Fruit fly (Drosophila melanogaster) whole organism, embryonic: ENCODE results near the gene CG8372.

Experiments used
- Atf-2 ChIP-seq: fragments of 200-800 bp; sonication (Bioruptor generic); optimal IDR thresholded peaks from 2 replicates; lab custom pipeline; 2016; ENCODE audit warnings: missing biosample characterization, missing genetic modification characterization
- Bgb ChIP-seq: fragments of 200-800 bp; sonication (Bioruptor generic); IDR thresholded peaks from 2 replicates; pipeline ENCODE4 v1.3.6; 2022; ENCODE audit warnings: missing biosample characterization, missing genetic modification characterization; ENCODE audit not compliant: partially characterized antibody
- CG11504 ChIP-seq: fragments of 200-800 bp; sonication (Bioruptor generic); optimal IDR thresholded peaks from 3 replicates; lab custom pipeline; 2019; ENCODE audit warnings: missing biosample characterization, mild to moderate bottlenecking, missing genetic modification characterization, moderate library complexity
- CG13296 ChIP-seq: fragments of 200-800 bp; sonication (Bioruptor generic); optimal IDR thresholded peaks from 3 replicates; lab custom pipeline; 2018; ENCODE audit warnings: missing biosample characterization, mild to moderate bottlenecking, missing genetic modification characterization
- CG13424 ChIP-seq: fragments of 200-800 bp; sonication (Bioruptor generic); optimal IDR thresholded peaks from 2 replicates; lab custom pipeline; 2019; ENCODE audit warnings: missing biosample characterization, mild to moderate bottlenecking, missing genetic modification characterization, moderate library complexity
- CG15269 ChIP-seq: fragments of 200-800 bp; sonication (Bioruptor generic); optimal IDR thresholded peaks from 2 replicates; lab custom pipeline; 2018; ENCODE audit warnings: missing biosample characterization, mild to moderate bottlenecking, missing genetic modification characterization, moderate library complexity
- CG17385 ChIP-seq: fragments of 200-800 bp; sonication (Bioruptor generic); optimal IDR thresholded peaks from 3 replicates; lab custom pipeline; 2018; ENCODE audit warnings: missing biosample characterization, mild to moderate bottlenecking, missing genetic modification characterization
- CG18262 ChIP-seq: fragments of 200-800 bp; optimal IDR thresholded peaks from 3 replicates; lab custom pipeline; 2019; ENCODE audit warnings: missing biosample characterization, mild to moderate bottlenecking, missing genetic modification characterization, moderate library complexity
- CG30020 ChIP-seq: fragments of 200-800 bp; optimal IDR thresholded peaks from 2 replicates; lab custom pipeline; 2019; ENCODE audit warnings: missing biosample characterization, mild to moderate bottlenecking, missing genetic modification characterization, moderate library complexity
- CG3065 ChIP-seq: fragments of 200-800 bp; sonication (Bioruptor generic); optimal IDR thresholded peaks from 2 replicates; lab custom pipeline; 2016; ENCODE audit warnings: missing biosample characterization, missing genetic modification characterization
- CG3726 ChIP-seq: fragments of 200-800 bp; sonication (Bioruptor generic); IDR thresholded peaks from 3 replicates; pipeline ENCODE4, ENCODE4 v1.3.6; 2022; ENCODE audit warnings: missing biosample characterization, missing genetic modification characterization
- CG4707 ChIP-seq: fragments of 200-800 bp; sonication (Bioruptor generic); optimal IDR thresholded peaks from 2 replicates; lab custom pipeline; 2018; ENCODE audit warnings: missing biosample characterization, mild to moderate bottlenecking, missing genetic modification characterization, moderate library complexity
- CG4820 ChIP-seq: fragments of 200-800 bp; sonication (Bioruptor generic); optimal IDR thresholded peaks from 3 replicates; lab custom pipeline; 2016; ENCODE audit warnings: missing biosample characterization, missing genetic modification characterization
- CG6813 ChIP-seq: fragments of 200-800 bp; sonication (Bioruptor generic); optimal IDR thresholded peaks from 2 replicates; lab custom pipeline; 2017; ENCODE audit warnings: missing biosample characterization, missing genetic modification characterization, mild to moderate bottlenecking, moderate library complexity, missing genetic modification reagents
- CG7271 ChIP-seq: fragments of 200-800 bp; sonication (Bioruptor generic); optimal IDR thresholded peaks from 2 replicates; lab custom pipeline; 2018; ENCODE audit warnings: missing biosample characterization, mild to moderate bottlenecking, missing genetic modification characterization, moderate library complexity
- CG7556 ChIP-seq: fragments of 200-800 bp; sonication (Bioruptor generic); optimal IDR thresholded peaks from 2 replicates; lab custom pipeline; 2017; ENCODE audit warnings: missing biosample characterization, mild to moderate bottlenecking, missing genetic modification characterization
- CG7963 ChIP-seq: fragments of 200-800 bp; sonication (Bioruptor generic); IDR thresholded peaks from 3 replicates; pipeline ENCODE4 v1.3.6; 2022; ENCODE audit warnings: missing biosample characterization, missing genetic modification characterization; ENCODE audit not compliant: partially characterized antibody
- CG8478 ChIP-seq: fragments of >200 bp; optimal IDR thresholded peaks from 2 replicates; lab custom pipeline; 2018
- D19A ChIP-seq: fragments of 200-800 bp; optimal IDR thresholded peaks from 3 replicates; lab custom pipeline; 2019; ENCODE audit warnings: missing biosample characterization, mild to moderate bottlenecking, missing genetic modification characterization, moderate library complexity
- Dbx ChIP-seq: fragments of 200-800 bp; sonication (Bioruptor generic); IDR thresholded peaks from 3 replicates; pipeline ENCODE4 v1.3.6; 2022; ENCODE audit warnings: missing biosample characterization, missing genetic modification characterization
- Dll ChIP-seq: fragments of 200-800 bp; sonication (Bioruptor generic); IDR thresholded peaks from 4 replicates; pipeline ENCODE4 v1.3.6; 2022; ENCODE audit warnings: missing biosample characterization, missing genetic modification characterization; ENCODE audit not compliant: partially characterized antibody
- Dref ChIP-seq: fragments of 200-800 bp; sonication (Bioruptor generic); IDR thresholded peaks from 2 replicates; pipeline ENCODE4 v1.3.6; 2022; ENCODE audit warnings: missing biosample characterization, missing genetic modification characterization
- Gug ChIP-seq: fragments of 200-800 bp; sonication (Bioruptor generic); IDR thresholded peaks from 4 replicates; pipeline ENCODE4 v1.3.6; 2022; ENCODE audit warnings: missing biosample characterization, missing genetic modification characterization
- Hmx ChIP-seq: fragments of 200-800 bp; sonication (Bioruptor generic); optimal IDR thresholded peaks from 2 replicates; lab custom pipeline; 2016; ENCODE audit warnings: missing biosample characterization, missing genetic modification characterization
- Hr78 ChIP-seq, 2 experiments: fragments of 200-800 bp in 1 of 2; fragments of >200 bp in 1 of 2; sonication (Bioruptor generic) in 1 of 2; optimal IDR thresholded peaks; 2 replicates each; lab custom pipeline; 2017 to 2019; ENCODE audit warnings: missing biosample characterization in 2 of 2, missing genetic modification characterization in 2 of 2, mild to moderate bottlenecking in 1 of 2, moderate library complexity in 1 of 2
- Lhr ChIP-seq: fragments of 200-800 bp; sonication (Bioruptor generic); optimal IDR thresholded peaks from 3 replicates; lab custom pipeline; 2017; ENCODE audit warnings: mild to moderate bottlenecking, missing biosample characterization, missing genetic modification reagents, missing genetic modification characterization
- MBD-R2 ChIP-seq: fragments of 200-800 bp; sonication (Bioruptor generic); IDR thresholded peaks from 2 replicates; pipeline ENCODE4 v1.3.6; 2022; ENCODE audit warnings: missing biosample characterization, missing genetic modification characterization
- Meics ChIP-seq: fragments of 200-800 bp; sonication (Bioruptor generic); optimal IDR thresholded peaks from 2 replicates; lab custom pipeline; 2017; ENCODE audit warnings: missing biosample characterization, mild to moderate bottlenecking, missing genetic modification characterization
- NC2α ChIP-seq: fragments of 200-800 bp; sonication (Bioruptor generic); optimal IDR thresholded peaks from 2 replicates; lab custom pipeline; 2016; ENCODE audit warnings: missing biosample characterization, missing genetic modification characterization
- Nf-YC ChIP-seq: fragments of 200-800 bp; optimal IDR thresholded peaks from 3 replicates; lab custom pipeline; 2019; ENCODE audit warnings: missing biosample characterization, mild to moderate bottlenecking, missing genetic modification characterization, moderate library complexity
- Optix ChIP-seq: fragments of 200-800 bp; sonication (Bioruptor generic); IDR thresholded peaks from 3 replicates; pipeline ENCODE4 v1.3.6; 2022; ENCODE audit warnings: missing biosample characterization, missing genetic modification characterization
- Rfx ChIP-seq: fragments of 200-800 bp; sonication (Bioruptor generic); IDR thresholded peaks from 2 replicates; pipeline ENCODE4 v1.3.6; 2022; ENCODE audit warnings: missing biosample characterization, missing genetic modification characterization
- Spps ChIP-seq: fragments of 200-800 bp; sonication (Bioruptor generic); optimal IDR thresholded peaks from 2 replicates; lab custom pipeline; 2018; ENCODE audit warnings: missing biosample characterization, mild to moderate bottlenecking, missing genetic modification characterization
- amos ChIP-seq: fragments of 200-800 bp; sonication (Bioruptor generic); IDR thresholded peaks from 2 replicates; pipeline ENCODE4 v1.3.6; 2022; ENCODE audit warnings: missing biosample characterization, missing genetic modification characterization; ENCODE audit not compliant: partially characterized antibody
- bbx ChIP-seq: fragments of 200-800 bp; sonication (Bioruptor generic); IDR thresholded peaks from 2 replicates; pipeline ENCODE4 v1.3.6; 2022; ENCODE audit warnings: missing biosample characterization, missing genetic modification characterization; ENCODE audit not compliant: partially characterized antibody
- caup ChIP-seq: fragments of 200-800 bp; sonication (Bioruptor generic); optimal IDR thresholded peaks from 3 replicates; lab custom pipeline; 2017; ENCODE audit warnings: missing biosample characterization, mild to moderate bottlenecking, missing genetic modification characterization, moderate library complexity; ENCODE audit not compliant: severe bottlenecking
- croc ChIP-seq: fragments of 200-800 bp; sonication (Bioruptor generic); conservative IDR thresholded peaks from 3 replicates; pipeline ENCODE4 v1.3.6; 2022; ENCODE audit warnings: missing biosample characterization, missing genetic modification characterization
- crol ChIP-seq: fragments of 200-800 bp; sonication (Bioruptor generic); IDR thresholded peaks from 2 replicates; pipeline ENCODE4 v1.3.6; 2022; ENCODE audit warnings: missing biosample characterization, missing genetic modification characterization
- danr ChIP-seq: fragments of 200-800 bp; sonication (Bioruptor generic); IDR thresholded peaks from 2 replicates; pipeline ENCODE4 v1.3.6; 2022; ENCODE audit warnings: missing biosample characterization, missing genetic modification characterization
- eve ChIP-seq, 2 experiments: fragments of >200 bp; optimal IDR thresholded peaks; 2 replicates each; lab custom pipeline; 2017; ENCODE audit warnings: missing biosample characterization in 2 of 2, missing genetic modification characterization in 2 of 2
- ftz-f1 ChIP-seq: fragments of 200-800 bp; sonication (Bioruptor generic); optimal IDR thresholded peaks from 2 replicates; lab custom pipeline; 2016; ENCODE audit warnings: missing biosample characterization, missing genetic modification characterization
- gcm2 ChIP-seq: fragments of 200-800 bp; sonication (Bioruptor generic); optimal IDR thresholded peaks from 2 replicates; lab custom pipeline; 2016; ENCODE audit warnings: missing biosample characterization, missing genetic modification characterization
- luna ChIP-seq: fragments of 200-800 bp; sonication (Bioruptor generic); optimal IDR thresholded peaks from 2 replicates; lab custom pipeline; 2016; ENCODE audit warnings: missing biosample characterization, missing genetic modification characterization
- nom ChIP-seq: fragments of 200-800 bp; sonication (Bioruptor generic); optimal IDR thresholded peaks from 2 replicates; lab custom pipeline; 2017; ENCODE audit warnings: missing biosample characterization, missing genetic modification characterization, mild to moderate bottlenecking, moderate library complexity, missing genetic modification reagents
- pita ChIP-seq: fragments of 200-800 bp; sonication (Bioruptor generic); optimal IDR thresholded peaks from 2 replicates; lab custom pipeline; 2017; ENCODE audit warnings: missing biosample characterization, mild to moderate bottlenecking, missing genetic modification characterization
- sens ChIP-seq: fragments of 200-800 bp; sonication (Bioruptor generic); peaks from one replicate; lab custom pipeline; 2016; ENCODE audit warnings: missing biosample characterization, missing genetic modification characterization
- sr ChIP-seq: fragments of 200-800 bp; sonication (Bioruptor generic); IDR thresholded peaks from 3 replicates; pipeline ENCODE4 v1.3.6; 2022; ENCODE audit warnings: missing biosample characterization, missing genetic modification characterization
- tll ChIP-seq, 2 experiments: fragments of 200-800 bp in 1 of 2; fragments of >200 bp in 1 of 2; sonication (Bioruptor generic) in 1 of 2; optimal IDR thresholded peaks; 2 replicates each; lab custom pipeline; 2017 to 2019; ENCODE audit warnings: missing biosample characterization in 2 of 2, missing genetic modification characterization in 2 of 2, mild to moderate bottlenecking in 1 of 2, moderate library complexity in 1 of 2
- trem ChIP-seq: fragments of 200-800 bp; optimal IDR thresholded peaks from 3 replicates; lab custom pipeline; 2019; ENCODE audit warnings: missing biosample characterization, mild to moderate bottlenecking, missing genetic modification characterization, moderate library complexity
- ttk ChIP-seq: fragments of 200-800 bp; sonication (Bioruptor generic); IDR thresholded peaks from 2 replicates; pipeline ENCODE4 v2.1.2; 2022; ENCODE audit warnings: missing biosample characterization, missing genetic modification characterization

CG8372 gene

DNA sequence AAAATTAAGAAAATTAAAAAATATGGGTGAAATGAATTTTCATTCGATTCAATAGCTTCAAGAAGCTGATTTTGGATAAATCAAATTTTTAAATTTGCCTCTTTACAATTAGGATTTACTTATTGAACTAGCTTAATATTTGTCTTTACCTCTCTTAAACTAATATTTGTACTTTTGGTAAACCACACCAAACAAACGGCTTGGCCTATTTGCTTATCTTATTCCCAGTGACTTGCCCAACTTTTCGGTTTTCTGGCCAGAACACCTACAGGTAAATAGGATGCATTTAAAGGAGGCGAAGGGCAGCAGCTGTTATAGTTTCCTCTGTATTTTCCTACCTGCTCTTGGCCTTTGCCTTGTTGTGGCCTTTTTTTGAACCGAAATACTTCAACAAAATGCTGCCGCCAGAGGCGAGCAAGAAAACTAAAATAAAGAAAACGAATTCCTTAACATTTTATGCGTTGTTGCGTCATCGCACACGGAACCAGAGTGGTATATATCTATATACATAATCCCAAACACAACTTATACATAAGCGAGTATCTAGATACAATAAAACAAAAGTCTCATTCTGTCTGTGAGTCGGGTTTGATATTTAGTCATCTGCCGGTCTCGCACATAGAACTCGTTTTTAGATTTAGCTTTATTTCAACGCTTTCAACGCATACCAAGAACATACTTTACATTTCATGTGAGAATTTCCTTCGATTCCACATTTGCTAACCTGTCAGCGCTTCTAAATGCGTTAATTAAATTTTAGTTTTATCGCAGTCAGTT is 46.7 kb downstream of the CG8372 start (continued):
- no peak for TF ChIP-seq CG11504 (tag; lab: Kevin White, UChicago)
- no peak for TF ChIP-seq CG17385 (GFP tag; lab: Kevin White, UChicago)
- TF ChIP-seq CG7271 (tag; lab: Kevin White, UChicago) = peak; percentile 80
- TF ChIP-seq Gug = no peak
- peak in 1 of 2 experiments; percentile 99 for TF ChIP-seq tll (GFP tag; optimal IDR thresholded peaks at IDR 0.05; lab: Kevin White, UChicago)
- no peak for TF ChIP-seq MBD-R2
- no peak for TF ChIP-seq danr (GFP tag; lab: Robert Waterston, UW)
- TF ChIP-seq CG8478 (lab: Kevin White, UChicago) = no peak
- TF ChIP-seq croc (GFP tag; lab: Robert Waterston, UW) = no peak
- no peak for TF ChIP-seq CG3726 (GFP tag; lab: Robert Waterston, UW)
- TF ChIP-seq eve (GFP tag; optimal IDR thresholded peaks at IDR 0.05; lab: Kevin White, UChicago) = no peak
- no peak for TF ChIP-seq Dll (GFP tag; lab: Robert Waterston, UW)
- TF ChIP-seq ftz-f1 (GFP tag; lab: Kevin White, UChicago) = no peak
- TF ChIP-seq CG7556 (GFP tag; lab: Kevin White, UChicago) = no peak
- no peak for TF ChIP-seq CG18262
- peak; percentile 57 for TF ChIP-seq CG6813 (GFP tag; lab: Kevin White, UChicago)
- TF ChIP-seq Dref (GFP tag; lab: Robert Waterston, UW) = no peak
- TF ChIP-seq Meics (GFP tag; lab: Kevin White, UChicago) = no peak
- no peak for TF ChIP-seq CG3065 (GFP tag; lab: Kevin White, UChicago)
- peak; percentile 1 for TF ChIP-seq CG15269 (tag; lab: Kevin White, UChicago)
- TF ChIP-seq Bgb (GFP tag; lab: Robert Waterston, UW) = no peak
- no peak for TF ChIP-seq Atf-2 (GFP tag; lab: Kevin White, UChicago)
- TF ChIP-seq CG7963 (GFP tag; lab: Robert Waterston, UW) = no peak
- peak; percentile 18 for TF ChIP-seq D19A (tag; lab: Kevin White, UChicago)
- TF ChIP-seq nom = no peak
- no peak for TF ChIP-seq pita (GFP tag; lab: Kevin White, UChicago)
- TF ChIP-seq Dbx (GFP tag; lab: Robert Waterston, UW) = no peak
- no peak for TF ChIP-seq CG4820 (GFP tag; lab: Kevin White, UChicago)
- no peak for TF ChIP-seq Lhr (GFP tag; lab: Kevin White, UChicago)
- no peak for TF ChIP-seq Rfx (GFP tag; lab: Robert Waterston, UW)
- no peak for TF ChIP-seq CG13424
- TF ChIP-seq trem (tag; lab: Kevin White, UChicago) = no peak
- TF ChIP-seq Hmx (GFP tag; lab: Kevin White, UChicago) = no peak
- no peak for TF ChIP-seq caup (GFP tag; lab: Kevin White, UChicago)
- no peak for TF ChIP-seq Optix (GFP tag; lab: Robert Waterston, UW)
- TF ChIP-seq sens (GFP tag; lab: Kevin White, UChicago) = peak; percentile 77
- TF ChIP-seq amos (GFP tag; lab: Robert Waterston, UW) = no peak
- no peak for TF ChIP-seq luna (GFP tag; lab: Kevin White, UChicago)
- TF ChIP-seq Spps (tag; lab: Kevin White, UChicago) = no peak
- TF ChIP-seq bbx (GFP tag; lab: Robert Waterston, UW) = no peak
- TF ChIP-seq gcm2 (GFP tag; lab: Kevin White, UChicago) = no peak
- no peak for TF ChIP-seq CG13296
- no peak for TF ChIP-seq CG30020 (tag; lab: Kevin White, UChicago)
- TF ChIP-seq NC2α = no peak
- no peak for TF ChIP-seq crol (GFP tag; lab: Robert Waterston, UW)
- TF ChIP-seq ttk = no peak
- no peak for TF ChIP-seq sr (GFP tag; lab: Robert Waterston, UW)
- TF ChIP-seq Nf-YC = no peak
- TF ChIP-seq Hr78 (GFP tag; optimal IDR thresholded peaks at IDR 0.05; lab: Kevin White, UChicago) = no peak
- TF ChIP-seq CG4707 (GFP tag; lab: Kevin White, UChicago) = no peak
